Worm (Caenorhabditis elegans) whole organism, L4 larva: ENCODE data around the gene F47B10.4.
A peak's percentile ranks its signal among the peaks of the same experiment; 100 is the strongest.

Experiments
- F49E8.2 ChIP-seq: sonication (generic microtip); optimal IDR thresholded peaks from 2 replicates; lab custom pipeline; 2016; ENCODE audit warnings: missing compliant biosample characterization, mild to moderate bottlenecking, missing genetic modification characterization, borderline replicate concordance
- T20F7.1 ChIP-seq: fragments of 200-800 bp; sonication (Bioruptor generic); optimal IDR thresholded peaks from 2 replicates; lab custom pipeline; 2018; ENCODE audit warnings: mild to moderate bottlenecking, missing genetic modification characterization, missing compliant biosample characterization
- aha-1 ChIP-seq: fragments of 150-350 bp; peaks from one replicate; lab custom pipeline; 2014; ENCODE audit warnings: missing biosample characterization, missing genetic modification characterization
- aly-2 ChIP-seq: sonication (generic microtip); optimal IDR thresholded peaks from 2 replicates; lab custom pipeline; 2018; ENCODE audit warnings: missing biosample characterization, missing genetic modification characterization
- ceh-32 ChIP-seq: sonication (generic microtip); optimal IDR thresholded peaks from 2 replicates; lab custom pipeline; 2016; ENCODE audit warnings: mild to moderate bottlenecking, missing genetic modification characterization, missing compliant biosample characterization; ENCODE audit not compliant: poor library complexity
- ceh-44 ChIP-seq: fragments of 200-800 bp; sonication (Bioruptor generic); IDR thresholded peaks from 2 replicates; pipeline ENCODE4 v1.3.6; 2022; ENCODE audit warnings: missing genetic modification reagents, missing genetic modification characterization, missing compliant biosample characterization
- ces-1 ChIP-seq: fragments of 150-350 bp; sonication (generic microtip); optimal IDR thresholded peaks from 4 replicates; lab custom pipeline; 2014; ENCODE audit warnings: missing biosample characterization, missing genetic modification reagents, missing genetic modification characterization
- ctbp-1 ChIP-seq: fragments of 200-800 bp; sonication (Bioruptor generic); IDR thresholded peaks from 2 replicates; pipeline ENCODE4 v1.3.6; 2022; ENCODE audit warnings: missing genetic modification reagents, missing genetic modification characterization, missing compliant biosample characterization
- daf-12 ChIP-seq: fragments of 150-350 bp; optimal IDR thresholded peaks from 2 replicates; lab custom pipeline; 2014; ENCODE audit warnings: missing biosample characterization, missing genetic modification reagents, missing genetic modification characterization
- daf-16 ChIP-seq, 3 experiments: sonication (generic microtip); optimal IDR thresholded peaks; 2 replicates each; lab custom pipeline; 2016 to 2017; ENCODE audit warnings: missing genetic modification characterization in 3 of 3, missing genetic modification reagents in 3 of 3, mild to moderate bottlenecking in 2 of 3, missing compliant biosample characterization in 2 of 3, missing biosample characterization in 1 of 3, moderate library complexity in 1 of 3
- daf-8 ChIP-seq: fragments of 200-800 bp; sonication (Bioruptor generic); IDR thresholded peaks from 2 replicates; pipeline ENCODE4 v1.3.6; 2022; ENCODE audit warnings: missing genetic modification characterization, missing compliant biosample characterization
- dmd-6 ChIP-seq: fragments of 200-800 bp; sonication (Bioruptor generic); IDR thresholded peaks from 2 replicates; pipeline ENCODE4 v1.3.6; 2022; ENCODE audit warnings: missing genetic modification reagents, missing genetic modification characterization, missing compliant biosample characterization
- dmd-8 ChIP-seq: fragments of 200-800 bp; sonication (Bioruptor generic); IDR thresholded peaks from 2 replicates; pipeline ENCODE4 v1.3.6; 2022; ENCODE audit warnings: missing genetic modification characterization, missing compliant biosample characterization
- duxl-1 ChIP-seq: sonication (generic microtip); optimal IDR thresholded peaks from 2 replicates; lab custom pipeline; 2016; ENCODE audit warnings: mild to moderate bottlenecking, missing genetic modification characterization, moderate library complexity, missing compliant biosample characterization; ENCODE audit not compliant: poor library complexity
- gei-8 ChIP-seq: fragments of 200-800 bp; sonication (Bioruptor generic); optimal IDR thresholded peaks from 2 replicates; lab custom pipeline; 2018; ENCODE audit warnings: mild to moderate bottlenecking, missing genetic modification characterization, missing compliant biosample characterization
- hlh-11 ChIP-seq: fragments of 200-800 bp; sonication (Bioruptor generic); optimal IDR thresholded peaks from 2 replicates; lab custom pipeline; 2018; ENCODE audit warnings: mild to moderate bottlenecking, missing genetic modification characterization, missing compliant biosample characterization
- lin-1 ChIP-seq: fragments of 200-800 bp; sonication (Bioruptor generic); IDR thresholded peaks from 2 replicates; pipeline ENCODE4 v1.3.6; 2022; ENCODE audit warnings: missing genetic modification reagents, missing genetic modification characterization, missing compliant biosample characterization
- lin-29 ChIP-seq: fragments of 200-800 bp; sonication (Bioruptor generic); IDR thresholded peaks from 2 replicates; pipeline ENCODE4 v1.3.6; 2022; ENCODE audit warnings: missing genetic modification reagents, missing genetic modification characterization, missing compliant biosample characterization
- lir-3 ChIP-seq: sonication (generic microtip); optimal IDR thresholded peaks from 2 replicates; lab custom pipeline; 2016; ENCODE audit warnings: mild to moderate bottlenecking, missing genetic modification characterization, missing compliant biosample characterization
- mdt-29 ChIP-seq: fragments of 200-800 bp; sonication (Bioruptor generic); IDR thresholded peaks from 2 replicates; pipeline ENCODE4 v1.3.6; 2022; ENCODE audit warnings: missing genetic modification reagents, missing genetic modification characterization, missing compliant biosample characterization
- mxl-2 ChIP-seq: fragments of 200-800 bp; sonication (Bioruptor generic); conservative IDR thresholded peaks from 2 replicates; pipeline ENCODE4 v1.3.6; 2022; ENCODE audit warnings: missing genetic modification reagents, missing genetic modification characterization, missing compliant biosample characterization
- mxl-3 ChIP-seq: fragments of 200-800 bp; sonication (Bioruptor generic); optimal IDR thresholded peaks from 2 replicates; lab custom pipeline; 2018; ENCODE audit warnings: mild to moderate bottlenecking, missing genetic modification characterization, missing compliant biosample characterization
- nhr-10 ChIP-seq: fragments of 150-350 bp; optimal IDR thresholded peaks from 2 replicates; lab custom pipeline; 2014; ENCODE audit warnings: missing biosample characterization, missing genetic modification characterization
- nhr-28 ChIP-seq: fragments of 150-350 bp; optimal IDR thresholded peaks from 2 replicates; lab custom pipeline; 2014; ENCODE audit warnings: missing biosample characterization, missing genetic modification characterization
- nhr-76 ChIP-seq: fragments of 150-350 bp; optimal IDR thresholded peaks from 2 replicates; lab custom pipeline; 2014; ENCODE audit warnings: missing biosample characterization, missing genetic modification characterization
- pha-4 ChIP-seq, 2 experiments: fragments of 150-350 bp in 1 of 2; fragments of 200-800 bp in 1 of 2; sonication (Bioruptor generic) in 1 of 2; IDR thresholded peaks in 1 of 2; optimal IDR thresholded peaks in 1 of 2; 2 replicates each; pipeline versions ENCODE4 v1.3.6 to Lab custom; 2014 to 2022; ENCODE audit warnings: missing genetic modification characterization in 2 of 2, missing genetic modification reagents in 2 of 2, missing biosample characterization in 1 of 2, missing compliant biosample characterization in 1 of 2
- pqm-1 ChIP-seq: sonication (generic microtip); optimal IDR thresholded peaks from 2 replicates; lab custom pipeline; 2017; ENCODE audit warnings: missing biosample characterization, missing genetic modification characterization
- sdz-12 ChIP-seq: fragments of 200-800 bp; sonication (Bioruptor generic); optimal IDR thresholded peaks from 2 replicates; lab custom pipeline; 2018; ENCODE audit warnings: mild to moderate bottlenecking, missing genetic modification characterization, missing compliant biosample characterization
- set-16 ChIP-seq: fragments of 200-800 bp; sonication (Bioruptor generic); IDR thresholded peaks from 2 replicates; pipeline ENCODE4 v1.3.6; 2022; ENCODE audit warnings: missing genetic modification reagents, missing genetic modification characterization, missing compliant biosample characterization
- skn-1 ChIP-seq: fragments of 150-350 bp; optimal IDR thresholded peaks from 2 replicates; lab custom pipeline; 2014; ENCODE audit warnings: missing biosample characterization, missing genetic modification characterization
- snpc-1.2 ChIP-seq: fragments of 200-800 bp; sonication (Bioruptor generic); IDR thresholded peaks from 2 replicates; pipeline ENCODE4 v1.3.6; 2022; ENCODE audit warnings: missing genetic modification reagents, missing genetic modification characterization, missing compliant biosample characterization
- snpc-4 ChIP-seq: fragments of 150-350 bp; optimal IDR thresholded peaks from 2 replicates; lab custom pipeline; 2014; ENCODE audit warnings: missing biosample characterization, missing genetic modification characterization
- spr-3 ChIP-seq: fragments of 200-800 bp; sonication (Bioruptor generic); optimal IDR thresholded peaks from 2 replicates; lab custom pipeline; 2018; ENCODE audit warnings: mild to moderate bottlenecking, missing genetic modification characterization, missing compliant biosample characterization
- tra-1 ChIP-seq: fragments of 200-800 bp; sonication (Bioruptor generic); IDR thresholded peaks from 2 replicates; pipeline ENCODE4 v1.3.6; 2022; ENCODE audit warnings: missing genetic modification reagents, missing genetic modification characterization, missing compliant biosample characterization
- unc-62 ChIP-seq, 3 experiments: fragments of 150-350 bp in 1 of 3; sonication (generic microtip); optimal IDR thresholded peaks in 2 of 3; peaks in 1 of 3; 1 replicate in 1 of 3; 2 replicates in 2 of 3; lab custom pipeline; 2014 to 2017; ENCODE audit warnings: missing biosample characterization in 3 of 3, missing genetic modification characterization in 3 of 3, missing genetic modification reagents in 3 of 3, missing genotype in 1 of 3
- zag-1 ChIP-seq: fragments of 150-350 bp; optimal IDR thresholded peaks from 2 replicates; lab custom pipeline; 2014; ENCODE audit warnings: missing biosample characterization, missing genetic modification characterization
- zip-2 ChIP-seq: fragments of 150-350 bp; optimal IDR thresholded peaks from 2 replicates; lab custom pipeline; 2014; ENCODE audit warnings: missing biosample characterization, missing genetic modification characterization

Gene F47B10.4

ce11 chrX:10864322-10864721, 26.7 kb upstream of the F47B10.4 start, which contains the start of gene pgp-8:
Gene pgp-8 (minus strand): TSS chrX:10864422.
- no peak for TF ChIP-seq dmd-8
- TF ChIP-seq dmd-6 (GFP tag; lab: Robert Waterston, UW): peak; percentile 39
- TF ChIP-seq mxl-2 (GFP tag; lab: Robert Waterston, UW): no peak
- TF ChIP-seq, all 104 proteins: peak for 1

- peak in 1 of 2 experiments; percentile 20 for TF ChIP-seq unc-62 (GFP tag; optimal IDR thresholded peaks at IDR 0.05 in 1 of 2; lab: Kevin White, UChicago)
- TF ChIP-seq unc-62 (tag; optimal IDR thresholded peaks at IDR 0.05; lab: Kevin White, UChicago): no peak
- TF ChIP-seq ceh-44 (GFP tag; lab: Robert Waterston, UW): no peak
These were observed 20.9 kb upstream of the F47B10.4 start, which contains the start of gene pgp-7 for ce11 chrX:10870137-10870536. Gene pgp-7 (minus strand): TSS chrX:10870237.

- no peak for TF ChIP-seq daf-12 (tag; lab: Kevin White, UChicago)
- TF ChIP-seq aha-1: peak; percentile 80
- no peak for TF ChIP-seq lin-1
- TF ChIP-seq nhr-28 (tag; lab: Kevin White, UChicago): peak; percentile 55
- TF ChIP-seq mxl-3 (GFP tag; lab: Kevin White, UChicago): no peak
- no peak for TF ChIP-seq sdz-12
- TF ChIP-seq lir-3 (tag; lab: Kevin White, UChicago): no peak
- peak; percentile 89 for TF ChIP-seq zip-2 (tag; lab: Kevin White, UChicago)
- TF ChIP-seq unc-62 (GFP tag; optimal IDR thresholded peaks at IDR 0.05 in 1 of 2; lab: Kevin White, UChicago): peak in 1 of 2 experiments; percentile 69
- no peak for TF ChIP-seq unc-62 (tag; optimal IDR thresholded peaks at IDR 0.05; lab: Kevin White, UChicago)
- no peak for TF ChIP-seq daf-16 (GFP tag; optimal IDR thresholded peaks at IDR 0.05; lab: Kevin White, UChicago)
- peak; percentile 84 for TF ChIP-seq daf-16 (tag; optimal IDR thresholded peaks at IDR 0.05; lab: Kevin White, UChicago)
- no peak for TF ChIP-seq hlh-11 (tag; lab: Kevin White, UChicago)
- TF ChIP-seq ceh-32 (tag; lab: Kevin White, UChicago): no peak
- peak; percentile 72 for TF ChIP-seq pqm-1 (tag; lab: Kevin White, UChicago)
- no peak for TF ChIP-seq pha-4 (GFP tag; IDR thresholded peaks at IDR 0.05; lab: Robert Waterston, UW)
- no peak for TF ChIP-seq pha-4 (tag; optimal IDR thresholded peaks at IDR 0.05; lab: Kevin White, UChicago)
These were observed 13.8 kb upstream of the F47B10.4 start, which contains the start of gene pgp-6 for ce11 chrX:10877138-10877743. Gene pgp-6 (minus strand): TSS chrX:10877425.

- TF ChIP-seq tra-1 (GFP tag; lab: Robert Waterston, UW) (no peak), zip-2 (tag; lab: Kevin White, UChicago) (no peak), F49E8.2 (tag; lab: Kevin White, UChicago) (no peak), lin-29 (no peak), gei-8 (GFP tag; lab: Kevin White, UChicago) (no peak), skn-1 (tag; lab: Kevin White, UChicago) (no peak), ctbp-1 (GFP tag; lab: Robert Waterston, UW) (no peak), pha-4 (GFP tag; IDR thresholded peaks at IDR 0.05; lab: Robert Waterston, UW) (no peak), pha-4 (tag; optimal IDR thresholded peaks at IDR 0.05; lab: Kevin White, UChicago) (no peak), pqm-1 (tag; lab: Kevin White, UChicago) (no peak), aly-2 (no peak), lir-3 (tag; lab: Kevin White, UChicago) (no peak)
These were observed 10.6 kb upstream of the F47B10.4 start, which contains the start of gene T21E8.4 for ce11 chrX:10880509-10880908. Gene T21E8.4 (plus strand): TSS chrX:10880809.

ce11 chrX:10881984-10882383, 9.1 kb upstream of the F47B10.4 start, which contains the start of gene T21E8.6:
Gene T21E8.6 (plus strand): TSS chrX:10882284.
- TF ChIP-seq unc-62 (GFP tag; optimal IDR thresholded peaks at IDR 0.05 in 1 of 2; lab: Kevin White, UChicago) (peak in 1 of 2 experiments; percentile 56), unc-62 (tag; optimal IDR thresholded peaks at IDR 0.05; lab: Kevin White, UChicago) (no peak), hlh-11 (tag; lab: Kevin White, UChicago) (no peak), zag-1 (tag; lab: Kevin White, UChicago) (no peak), aha-1 (no peak)

- TF ChIP-seq nhr-10 (tag; lab: Kevin White, UChicago): no peak
- no peak for TF ChIP-seq dmd-6 (GFP tag; lab: Robert Waterston, UW)
- TF ChIP-seq mdt-29 (GFP tag; lab: Robert Waterston, UW): no peak
- TF ChIP-seq nhr-76 (tag; lab: Kevin White, UChicago): no peak
- TF ChIP-seq zag-1 (tag; lab: Kevin White, UChicago): no peak
- TF ChIP-seq spr-3 (GFP tag; lab: Kevin White, UChicago): no peak
- TF ChIP-seq snpc-4: no peak
- TF ChIP-seq duxl-1: no peak
- no peak for TF ChIP-seq ces-1 (GFP tag; lab: Kevin White, UChicago)
- no peak for TF ChIP-seq set-16
- no peak for TF ChIP-seq sdz-12
- no peak for TF ChIP-seq T20F7.1 (GFP tag; lab: Kevin White, UChicago)
- no peak for TF ChIP-seq snpc-1.2 (GFP tag; lab: Robert Waterston, UW)
- TF ChIP-seq daf-8 (GFP tag; lab: Robert Waterston, UW): no peak
These were observed 7.9 kb upstream of the F47B10.4 start, which contains the start of gene T21E8.7 for ce11 chrX:10883203-10883602. Gene T21E8.7 (plus strand): TSS chrX:10883503.
